ENCODE assay signal across 3 fruit fly cellular contexts in genomic region chr3L:3126478-3126877, dm6.
TF ChIP-seq lines count a peak whose summit lies in the region.

No protein-coding gene starts in this region.

- no peak for TF ChIP-seq CTCF in whole organism, embryonic (GFP tag; optimal IDR thresholded peaks at IDR 0.05; lab: Kevin White, UChicago)

TF ChIP-seq in whole organism, embryonic, 481 proteins besides CTCF, POLR2A, EP300 and RAD21 (continues in another document):
- TF ChIP-seq Med (GFP tag; lab: Kevin White, UChicago) (peak; percentile 72), CG13775 (GFP tag; optimal IDR thresholded peaks at IDR 0.05; lab: Kevin White, UChicago) (no peak), stc (GFP tag; IDR thresholded peaks at IDR 0.05; lab: Robert Waterston, UW) (0 out of 2 replicates have a peak, but pooled peaks have one; percentile 26), CG42726 (GFP tag; IDR thresholded peaks at IDR 0.05; lab: Robert Waterston, UW; ENCODE audit: partially characterized antibody) (no peak), Taf1 (GFP tag; IDR thresholded peaks at IDR 0.05; lab: Robert Waterston, UW) (no peak), Vsx1 (GFP tag; optimal IDR thresholded peaks at IDR 0.05; lab: Kevin White, UChicago) (no peak), H15 (GFP tag; IDR thresholded peaks at IDR 0.05; lab: Robert Waterston, UW) (no peak), cg (GFP tag; optimal IDR thresholded peaks at IDR 0.05; lab: Kevin White, UChicago) (peak; percentile 1), GATAe (GFP tag; conservative IDR thresholded peaks at IDR 0.05; lab: Robert Waterston, UW) (no peak), CG11456 (GFP tag; IDR thresholded peaks at IDR 0.05; lab: Robert Waterston, UW) (no peak), unc-4 (GFP tag; IDR thresholded peaks at IDR 0.05; lab: Robert Waterston, UW; ENCODE audit: partially characterized antibody) (no peak), pros (GFP tag; optimal IDR thresholded peaks at IDR 0.05; lab: Kevin White, UChicago) (no peak), CG14050 (GFP tag; IDR thresholded peaks at IDR 0.05; lab: Robert Waterston, UW) (no peak), HHEX (GFP tag; optimal IDR thresholded peaks at IDR 0.05; lab: Kevin White, UChicago) (no peak), psq (GFP tag; optimal IDR thresholded peaks at IDR 0.05; lab: Kevin White, UChicago) (no peak), CG33557 (GFP tag; optimal IDR thresholded peaks at IDR 0.05; lab: Kevin White, UChicago) (no peak), phol (tag; optimal IDR thresholded peaks at IDR 0.05; lab: Kevin White, UChicago) (no peak), CkIIα-i1 (GFP tag; IDR thresholded peaks at IDR 0.05; lab: Robert Waterston, UW) (no peak), CG10267 (tag; optimal IDR thresholded peaks at IDR 0.05; lab: Kevin White, UChicago) (no peak), dpn (GFP tag; optimal IDR thresholded peaks at IDR 0.05; lab: Kevin White, UChicago) (no peak), fru (optimal IDR thresholded peaks at IDR 0.05; lab: Kevin White, UChicago) (no peak), Dek (tag; optimal IDR thresholded peaks at IDR 0.05; lab: Kevin White, UChicago) (no peak), Dad (GFP tag; optimal IDR thresholded peaks at IDR 0.05; lab: Kevin White, UChicago) (no peak), nerfin-2 (GFP tag; IDR thresholded peaks at IDR 0.05; lab: Robert Waterston, UW; ENCODE audit: partially characterized antibody) (no peak), toy (GFP tag; IDR thresholded peaks at IDR 0.05; lab: Robert Waterston, UW) (no peak), hb (GFP tag; IDR thresholded peaks at IDR 0.05; lab: Robert Waterston, UW; ENCODE audit: partially characterized antibody) (no peak), slp2 (GFP tag; optimal IDR thresholded peaks at IDR 0.05; lab: Kevin White, UChicago) (no peak), trem (tag; optimal IDR thresholded peaks at IDR 0.05; lab: Kevin White, UChicago) (no peak), nom (GFP tag; optimal IDR thresholded peaks at IDR 0.05; lab: Kevin White, UChicago) (no peak), sens (GFP tag; lab: Kevin White, UChicago) (no peak), CG8924 (tag; optimal IDR thresholded peaks at IDR 0.05; lab: Kevin White, UChicago) (no peak), CG3281 (GFP tag; optimal IDR thresholded peaks at IDR 0.05; lab: Kevin White, UChicago) (no peak)

TF ChIP-seq in whole organism, prepupa, 60 proteins besides CTCF, POLR2A, EP300 and RAD21:
- TF ChIP-seq CG34406 (GFP tag; optimal IDR thresholded peaks at IDR 0.05; lab: Kevin White, UChicago) (no peak), ss (GFP tag; optimal IDR thresholded peaks at IDR 0.05; lab: Kevin White, UChicago) (peak in 1 of 2 experiments; percentile 10), svp (GFP tag; lab: Kevin White, UChicago) (peak; percentile 44)

TF ChIP-seq in whole organism, pupa, 21 proteins besides CTCF, POLR2A, EP300 and RAD21:
- TF ChIP-seq CG15710 (tag; optimal IDR thresholded peaks at IDR 0.05; lab: Kevin White, UChicago) (no peak), fd96Ca (GFP tag; IDR thresholded peaks at IDR 0.05; lab: Robert Waterston, UW) (0 out of 3 replicates have a peak, but pooled peaks have one; percentile 22), Ets98B (GFP tag; IDR thresholded peaks at IDR 0.05; lab: Robert Waterston, UW) (no peak), rn (GFP tag; IDR thresholded peaks at IDR 0.05; lab: Robert Waterston, UW) (no peak), CG10348 (GFP tag; IDR thresholded peaks at IDR 0.05; lab: Robert Waterston, UW) (no peak)
